Worm (Caenorhabditis elegans) whole organism, L2 larva: ENCODE measurements around the gene W05H9.2.

ENCODE experiments used
- F13H6.1 ChIP-seq: sonication (generic microtip); optimal IDR thresholded peaks from 2 replicates; lab custom pipeline; 2016; ENCODE audit warnings: missing genetic modification characterization, missing compliant biosample characterization
- Y55F3AM.14 ChIP-seq: fragments of 200-800 bp; sonication (Bioruptor generic); optimal IDR thresholded peaks from 2 replicates; lab custom pipeline; 2018; ENCODE audit warnings: mild to moderate bottlenecking, missing genetic modification characterization, missing compliant biosample characterization
- ZK546.5 ChIP-seq: sonication (generic microtip); optimal IDR thresholded peaks from 2 replicates; lab custom pipeline; 2017; ENCODE audit warnings: missing biosample characterization, missing genetic modification characterization
- alr-1 ChIP-seq: fragments of 150-350 bp; optimal IDR thresholded peaks from 2 replicates; lab custom pipeline; 2014; ENCODE audit warnings: missing biosample characterization, missing genetic modification characterization
- ama-1 ChIP-seq: fragments of 150-350 bp; optimal IDR thresholded peaks from 2 replicates; lab custom pipeline; 2018; ENCODE audit warnings: inconsistent platforms
- blmp-1 ChIP-seq: sonication (generic microtip); optimal IDR thresholded peaks from 2 replicates; lab custom pipeline; 2017; ENCODE audit warnings: missing genetic modification characterization, mild to moderate bottlenecking, missing compliant biosample characterization, antibody characterized with exemption, moderate library complexity; ENCODE audit not compliant: insufficient read depth
- ceh-16 ChIP-seq: fragments of 150-350 bp; optimal IDR thresholded peaks from 2 replicates; lab custom pipeline; 2014; ENCODE audit warnings: missing biosample characterization, missing genetic modification characterization
- ceh-82 ChIP-seq: fragments of 150-350 bp; optimal IDR thresholded peaks from 2 replicates; lab custom pipeline; 2014; ENCODE audit warnings: missing biosample characterization, missing genetic modification characterization
- dmd-4 ChIP-seq: sonication (generic microtip); optimal IDR thresholded peaks from 2 replicates; lab custom pipeline; 2017; ENCODE audit warnings: missing biosample characterization, missing genetic modification characterization
- egl-27 ChIP-seq: sonication (generic microtip); optimal IDR thresholded peaks from 3 replicates; lab custom pipeline; 2017; ENCODE audit warnings: missing biosample characterization, missing genetic modification reagents, missing genetic modification characterization
- elt-1 ChIP-seq: fragments of 150-350 bp; optimal IDR thresholded peaks from 2 replicates; lab custom pipeline; 2014; ENCODE audit warnings: missing biosample characterization, missing genetic modification characterization
- elt-3 ChIP-seq: sonication (generic microtip); optimal IDR thresholded peaks from 2 replicates; lab custom pipeline; 2017; ENCODE audit warnings: missing biosample characterization, missing genetic modification characterization
- fos-1 ChIP-seq: fragments of 150-350 bp; optimal IDR thresholded peaks from 2 replicates; lab custom pipeline; 2014; ENCODE audit warnings: missing biosample characterization, missing genetic modification characterization
- gmeb-1 ChIP-seq: fragments of 150-350 bp; optimal IDR thresholded peaks from 2 replicates; lab custom pipeline; 2014; ENCODE audit warnings: missing biosample characterization, missing genetic modification characterization
- lin-11 ChIP-seq: fragments of 150-350 bp; sonication (generic microtip); optimal IDR thresholded peaks from 2 replicates; lab custom pipeline; 2014; ENCODE audit warnings: missing biosample characterization, missing genetic modification characterization, inconsistent platforms, mixed read lengths
- lin-13 ChIP-seq: fragments of 150-350 bp; optimal IDR thresholded peaks from 2 replicates; lab custom pipeline; 2014; ENCODE audit warnings: missing biosample characterization, missing genetic modification reagents, missing genetic modification characterization
- lsy-2 ChIP-seq, 2 experiments: fragments of 150-350 bp in 1 of 2; sonication (generic microtip) in 1 of 2; optimal IDR thresholded peaks; 2 replicates each; lab custom pipeline; 2014 to 2017; ENCODE audit warnings: missing biosample characterization in 2 of 2, missing genetic modification characterization in 2 of 2
- mdl-1 ChIP-seq, 2 experiments: fragments of 150-350 bp in 1 of 2; sonication (generic microtip) in 1 of 2; optimal IDR thresholded peaks; 2 replicates each; lab custom pipeline; 2017; ENCODE audit warnings: missing biosample characterization in 2 of 2, missing genetic modification characterization in 2 of 2
- nhr-10 ChIP-seq: sonication (generic microtip); optimal IDR thresholded peaks from 2 replicates; lab custom pipeline; 2017; ENCODE audit warnings: missing biosample characterization, missing genetic modification characterization
- nhr-11 ChIP-seq: fragments of 150-350 bp; optimal IDR thresholded peaks from 2 replicates; lab custom pipeline; 2014; ENCODE audit warnings: missing biosample characterization, missing genetic modification characterization
- nhr-129 ChIP-seq: fragments of 150-350 bp; optimal IDR thresholded peaks from 2 replicates; lab custom pipeline; 2014; ENCODE audit warnings: missing biosample characterization, missing genetic modification characterization
- nhr-23 ChIP-seq: fragments of 150-350 bp; optimal IDR thresholded peaks from 2 replicates; lab custom pipeline; 2014; ENCODE audit warnings: missing biosample characterization, missing genetic modification reagents, missing genetic modification characterization
- nhr-237 ChIP-seq: fragments of 150-350 bp; optimal IDR thresholded peaks from 2 replicates; lab custom pipeline; 2014; ENCODE audit warnings: missing biosample characterization, missing genetic modification characterization
- nhr-25 ChIP-seq: fragments of 150-350 bp; sonication (generic microtip); optimal IDR thresholded peaks from 3 replicates; lab custom pipeline; 2014; ENCODE audit warnings: missing biosample characterization, missing genetic modification characterization
- nhr-6 ChIP-seq: fragments of 150-350 bp; optimal IDR thresholded peaks from 2 replicates; lab custom pipeline; 2014; ENCODE audit warnings: missing biosample characterization, missing genetic modification characterization
- nhr-77 ChIP-seq: fragments of 150-350 bp; optimal IDR thresholded peaks from 2 replicates; lab custom pipeline; 2014; ENCODE audit warnings: missing biosample characterization, missing genetic modification characterization
- sem-4 ChIP-seq: fragments of 150-350 bp; optimal IDR thresholded peaks from 2 replicates; lab custom pipeline; 2014; ENCODE audit warnings: missing biosample characterization, missing genetic modification reagents, missing genetic modification characterization
- skn-1 ChIP-seq: sonication (generic microtip); optimal IDR thresholded peaks from 2 replicates; lab custom pipeline; 2017; ENCODE audit warnings: missing biosample characterization, missing genetic modification characterization
- sma-3 ChIP-seq: sonication (generic microtip); optimal IDR thresholded peaks from 2 replicates; lab custom pipeline; 2016; ENCODE audit warnings: missing genetic modification reagents, missing genetic modification characterization, missing compliant biosample characterization
- sma-9 ChIP-seq, 2 experiments: fragments of 150-350 bp in 1 of 2; sonication (generic microtip) in 1 of 2; optimal IDR thresholded peaks; 2 replicates each; lab custom pipeline; 2014 to 2016; ENCODE audit warnings: missing genetic modification characterization in 2 of 2, mild to moderate bottlenecking in 1 of 2, missing biosample characterization in 1 of 2, missing compliant biosample characterization in 1 of 2, missing genetic modification reagents in 1 of 2, moderate library complexity in 1 of 2
- snpc-4 ChIP-seq: fragments of 150-350 bp; optimal IDR thresholded peaks from 2 replicates; lab custom pipeline; 2014; ENCODE audit warnings: missing biosample characterization, missing genetic modification characterization
- unc-39 ChIP-seq: fragments of 150-350 bp; optimal IDR thresholded peaks from 2 replicates; lab custom pipeline; 2014; ENCODE audit warnings: missing biosample characterization, missing genetic modification characterization
- unc-62 ChIP-seq: fragments of 150-350 bp; optimal IDR thresholded peaks from 2 replicates; lab custom pipeline; 2014; ENCODE audit warnings: missing biosample characterization, missing genetic modification reagents, missing genetic modification characterization
- zag-1 ChIP-seq: fragments of 150-350 bp; optimal IDR thresholded peaks from 2 replicates; lab custom pipeline; 2014; ENCODE audit warnings: missing biosample characterization, missing genetic modification characterization
- ztf-1 ChIP-seq: fragments of 200-800 bp; sonication (Bioruptor generic); conservative IDR thresholded peaks from 2 replicates; pipeline ENCODE4 v1.3.6; 2022; ENCODE audit warnings: missing genetic modification characterization, missing compliant biosample characterization
- ztf-11 ChIP-seq: sonication (generic microtip); optimal IDR thresholded peaks from 2 replicates; lab custom pipeline; 2017; ENCODE audit warnings: missing biosample characterization, missing genetic modification characterization
- ztf-4 ChIP-seq: fragments of 150-350 bp; optimal IDR thresholded peaks from 2 replicates; lab custom pipeline; 2014; ENCODE audit warnings: missing biosample characterization, missing genetic modification characterization

Gene W05H9.2

ce11 chrX:6296402-6296844, 29.6 kb downstream of the W05H9.2 start (continued):
- peak; percentile 81 for TF ChIP-seq dmd-4
- TF ChIP-seq gmeb-1 (tag; lab: Kevin White, UChicago), result peak; percentile 96
- peak; percentile 56 for TF ChIP-seq ama-1
- TF ChIP-seq blmp-1 (tag; lab: Kevin White, UChicago), result peak; percentile 82
- TF ChIP-seq ztf-4 (tag; lab: Kevin White, UChicago), result peak; percentile 97

- TF ChIP-seq nhr-11 (no peak), nhr-129 (tag; lab: Kevin White, UChicago) (peak; percentile 25)
These were observed 32.9 kb downstream of the W05H9.2 start, which contains the start of gene cest-16 for ce11 chrX:6299641-6300240. Gene cest-16, plus strand, starts transcription at chrX:6299942.

ce11 chrX:6311391-6311790, 44.6 kb downstream of the W05H9.2 start, which contains the start of gene npr-38:
Gene npr-38, plus strand, starts transcription at chrX:6311691.
- no peak for TF ChIP-seq unc-39
- TF ChIP-seq skn-1 (tag; lab: Kevin White, UChicago), result no peak
- TF ChIP-seq egl-27 (tag; lab: Kevin White, UChicago), result no peak
- no peak for TF ChIP-seq nhr-6
- no peak for TF ChIP-seq sma-9 (GFP tag; optimal IDR thresholded peaks at IDR 0.05; lab: Kevin White, UChicago)
- TF ChIP-seq sma-9 (tag; optimal IDR thresholded peaks at IDR 0.05; lab: Kevin White, UChicago), result no peak
- no peak for TF ChIP-seq sma-3 (GFP tag; lab: Kevin White, UChicago)
- TF ChIP-seq ztf-1 (GFP tag; lab: Robert Waterston, UW), result no peak
- TF ChIP-seq Y55F3AM.14 (GFP tag; lab: Kevin White, UChicago), result no peak
- TF ChIP-seq unc-62, result no peak
- no peak for TF ChIP-seq elt-3 (tag; lab: Kevin White, UChicago)
- TF ChIP-seq nhr-77, result no peak
- TF ChIP-seq snpc-4 (tag; lab: Kevin White, UChicago), result no peak
- TF ChIP-seq F13H6.1, result no peak
- TF ChIP-seq nhr-237, result no peak
- TF ChIP-seq nhr-10, result no peak

- no peak for TF ChIP-seq dmd-4
- TF ChIP-seq nhr-10, result no peak
- TF ChIP-seq gmeb-1 (tag; lab: Kevin White, UChicago), result no peak
- no peak for TF ChIP-seq nhr-11
- no peak for TF ChIP-seq nhr-129 (tag; lab: Kevin White, UChicago)
- TF ChIP-seq alr-1 (tag; lab: Kevin White, UChicago), result no peak
- peak; percentile 28 for TF ChIP-seq fos-1
- no peak for TF ChIP-seq snpc-4 (tag; lab: Kevin White, UChicago)
- no peak for TF ChIP-seq nhr-25 (tag; lab: Kevin White, UChicago)
- TF ChIP-seq sem-4 (tag; lab: Kevin White, UChicago), result no peak
- no peak for TF ChIP-seq lsy-2 (tag; optimal IDR thresholded peaks at IDR 0.05; lab: Kevin White, UChicago)
- TF ChIP-seq sma-9 (GFP tag; optimal IDR thresholded peaks at IDR 0.05; lab: Kevin White, UChicago), result peak; percentile 81
- TF ChIP-seq sma-9 (tag; optimal IDR thresholded peaks at IDR 0.05; lab: Kevin White, UChicago), result no peak
- no peak for TF ChIP-seq unc-62
- TF ChIP-seq egl-27 (tag; lab: Kevin White, UChicago), result peak; percentile 43
- no peak for TF ChIP-seq ceh-82 (tag; lab: Kevin White, UChicago)
- TF ChIP-seq sma-3 (GFP tag; lab: Kevin White, UChicago), result peak; percentile 21
- TF ChIP-seq nhr-23 (tag; lab: Kevin White, UChicago), result no peak
- no peak for TF ChIP-seq mdl-1 (tag; optimal IDR thresholded peaks at IDR 0.05; lab: Kevin White, UChicago)
- TF ChIP-seq ceh-16 (tag; lab: Kevin White, UChicago), result peak; percentile 28
- TF ChIP-seq lin-11 (tag; lab: Kevin White, UChicago), result no peak
- TF ChIP-seq zag-1 (tag; lab: Kevin White, UChicago), result no peak
- TF ChIP-seq lin-13 (GFP tag; lab: Kevin White, UChicago), result no peak
- TF ChIP-seq elt-1 (tag; lab: Kevin White, UChicago), result no peak
- no peak for TF ChIP-seq ztf-1 (GFP tag; lab: Robert Waterston, UW)
- no peak for TF ChIP-seq ZK546.5
- TF ChIP-seq ztf-11 (tag; lab: Kevin White, UChicago), result no peak
- no peak for TF ChIP-seq nhr-6
- TF ChIP-seq, all 48 proteins: peak for 5
These were observed 52.0 kb downstream of the W05H9.2 start for ce11 chrX:6318803-6319202.
